Worm (Caenorhabditis elegans): ENCODE measurements around the gene Y60C6A.1.

- TF ChIP-seq lin-14 (GFP tag; optimal IDR thresholded peaks at IDR 0.05): no peak
- TF ChIP-seq pax-3 (tag; optimal IDR thresholded peaks at IDR 0.05): no peak
- no peak for TF ChIP-seq ceh-90 (tag; optimal IDR thresholded peaks at IDR 0.05)
- no peak for TF ChIP-seq lsy-2 (tag; optimal IDR thresholded peaks at IDR 0.05)
- no peak for TF ChIP-seq dpl-1 (GFP tag; optimal IDR thresholded peaks at IDR 0.05)
- no peak for TF ChIP-seq ceh-82 (tag; optimal IDR thresholded peaks at IDR 0.05)
- TF ChIP-seq xbp-1 (tag; optimal IDR thresholded peaks at IDR 0.05): no peak
- no peak for TF ChIP-seq egl-27 (tag; optimal IDR thresholded peaks at IDR 0.05)
- no peak for TF ChIP-seq skn-1 (tag; optimal IDR thresholded peaks at IDR 0.05)
- TF ChIP-seq nhr-77 (tag; optimal IDR thresholded peaks at IDR 0.05): no peak
- TF ChIP-seq blmp-1 (tag; optimal IDR thresholded peaks at IDR 0.05): no peak
- no peak for TF ChIP-seq fos-1 (tag; optimal IDR thresholded peaks at IDR 0.05)
- TF ChIP-seq irx-1 (tag; optimal IDR thresholded peaks at IDR 0.05): no peak
Observed at ce11 chrV:4766501-4766900, 16.9 kb upstream of the Y60C6A.1 start, which contains the start of gene C18G1.8.

Measured in whole organism, L1 larva.